Fruit fly (Drosophila melanogaster) whole organism, wandering third instar larva: ENCODE measurements around the gene mtd.

Experiments used
- CG9705 ChIP-seq: fragments of 200-800 bp; sonication (Bioruptor generic); optimal IDR thresholded peaks from 2 replicates; lab custom pipeline; 2018; ENCODE audit warnings: missing biosample characterization, mild to moderate bottlenecking, missing genetic modification characterization
- CrebA ChIP-seq: fragments of 200-800 bp; sonication (Bioruptor generic); optimal IDR thresholded peaks from 2 replicates; lab custom pipeline; 2016; ENCODE audit warnings: missing biosample characterization, mild to moderate bottlenecking, missing genetic modification characterization, borderline replicate concordance
- Dfd ChIP-seq: fragments of >200 bp; optimal IDR thresholded peaks from 2 replicates; lab custom pipeline; 2017; ENCODE audit warnings: missing biosample characterization, missing genetic modification characterization
- GATAd ChIP-seq: sonication (Bioruptor generic); optimal IDR thresholded peaks from 2 replicates; lab custom pipeline; 2016; ENCODE audit warnings: missing biosample characterization, missing genetic modification characterization
- Hr78 ChIP-seq: fragments of >200 bp; optimal IDR thresholded peaks from 2 replicates; lab custom pipeline; 2017; ENCODE audit warnings: missing biosample characterization, missing genetic modification characterization
- Hr83 ChIP-seq: fragments of 200-300 bp; sonication (Bioruptor generic); optimal IDR thresholded peaks from 2 replicates; lab custom pipeline; 2016; ENCODE audit warnings: missing biosample characterization, mild to moderate bottlenecking, missing genetic modification characterization, moderate library complexity; ENCODE audit not compliant: poor library complexity, severe bottlenecking
- Myc ChIP-seq: fragments of >200 bp; optimal IDR thresholded peaks from 2 replicates; lab custom pipeline; 2017
- dmrt93B ChIP-seq: fragments of 200-800 bp; sonication (Bioruptor generic); optimal IDR thresholded peaks from 2 replicates; lab custom pipeline; 2018; ENCODE audit warnings: missing biosample characterization, mild to moderate bottlenecking, missing genetic modification characterization
- pan ChIP-seq: fragments of >200 bp; optimal IDR thresholded peaks from 2 replicates; lab custom pipeline; 2017
- psq ChIP-seq: fragments of 200-800 bp; sonication (Bioruptor generic); optimal IDR thresholded peaks from 3 replicates; lab custom pipeline; 2017; ENCODE audit warnings: missing biosample characterization, mild to moderate bottlenecking, missing genetic modification characterization, moderate library complexity

dm6 chr3R:5261996-5262535, 88.2 kb downstream of the mtd start:
- TF ChIP-seq Myc (lab: Kevin White, UChicago) (no peak), Hr83 (GFP tag; lab: Kevin White, UChicago) (no peak), GATAd (GFP tag; lab: Kevin White, UChicago) (no peak), pan (lab: Kevin White, UChicago) (no peak), Dfd (no peak), CG9705 (GFP tag; lab: Kevin White, UChicago) (no peak), CrebA (no peak), dmrt93B (GFP tag; lab: Kevin White, UChicago) (no peak), psq (GFP tag; lab: Kevin White, UChicago) (peak; percentile 15), Hr78 (GFP tag; lab: Kevin White, UChicago) (no peak)
